Worm (Caenorhabditis elegans) whole organism, young adult: Measurements from ENCODE around the gene memi-3.

Source experiments
- C06A6.2 ChIP-seq: fragments of 200-800 bp; sonication (Bioruptor generic); conservative IDR thresholded peaks from 2 replicates; pipeline ENCODE4 v1.3.6; 2022; ENCODE audit warnings: missing genetic modification characterization, missing compliant biosample characterization
- D2030.7 ChIP-seq: fragments of 200-800 bp; sonication (Bioruptor generic); IDR thresholded peaks from 2 replicates; pipeline ENCODE4 v1.3.6; 2022; ENCODE audit warnings: missing genetic modification reagents, missing genetic modification characterization, missing compliant biosample characterization
- F33H1.4 ChIP-seq: fragments of 200-800 bp; sonication (Bioruptor generic); IDR thresholded peaks from 2 replicates; pipeline ENCODE4 v1.3.6; 2022; ENCODE audit warnings: missing genetic modification reagents, missing genetic modification characterization, missing compliant biosample characterization
- F39B2.1 ChIP-seq: fragments of 200-800 bp; sonication (Bioruptor generic); IDR thresholded peaks from 2 replicates; pipeline ENCODE4 v1.3.6; 2022; ENCODE audit warnings: missing genetic modification reagents, missing genetic modification characterization, missing compliant biosample characterization
- K11D2.4 ChIP-seq: fragments of 200-800 bp; sonication (Bioruptor generic); IDR thresholded peaks from 2 replicates; pipeline ENCODE4 v1.3.6; 2022; ENCODE audit warnings: missing genetic modification reagents, missing genetic modification characterization, missing compliant biosample characterization
- T07F8.4 ChIP-seq: sonication (generic microtip); optimal IDR thresholded peaks from 2 replicates; lab custom pipeline; 2016; ENCODE audit warnings: mild to moderate bottlenecking, missing genetic modification characterization, moderate library complexity, missing compliant biosample characterization
- Y79H2A.3 ChIP-seq: fragments of 200-800 bp; sonication (Bioruptor generic); conservative IDR thresholded peaks from 2 replicates; pipeline ENCODE4 v1.3.6; 2022; ENCODE audit warnings: missing genetic modification reagents, missing genetic modification characterization, missing compliant biosample characterization
- Y95B8A.8 ChIP-seq: fragments of 200-800 bp; sonication (Bioruptor generic); IDR thresholded peaks from 2 replicates; pipeline ENCODE4 v1.3.6; 2022; ENCODE audit warnings: missing genetic modification reagents, missing genetic modification characterization, missing compliant biosample characterization
- ama-1 ChIP-seq, 3 experiments: fragments of 150-350 bp in 1 of 3; sonication (generic microtip) in 2 of 3; optimal IDR thresholded peaks; 2 replicates each; lab custom pipeline; 2014 to 2018; ENCODE audit warnings: missing biosample characterization in 2 of 3, missing genetic modification characterization in 2 of 3, missing genetic modification reagents in 2 of 3
- attf-6 ChIP-seq: fragments of 200-800 bp; sonication (Bioruptor generic); IDR thresholded peaks from 2 replicates; pipeline ENCODE4 v1.3.6; 2022; ENCODE audit warnings: missing genetic modification reagents, missing genetic modification characterization, missing compliant biosample characterization
- cebp-1 ChIP-seq, 2 experiments: fragments of 200-800 bp in 1 of 2; sonication (Bioruptor generic) in 1 of 2; sonication (generic microtip) in 1 of 2; IDR thresholded peaks in 1 of 2; optimal IDR thresholded peaks in 1 of 2; 2 replicates each; pipeline versions ENCODE4 v1.3.6 to Lab custom; 2017 to 2022; ENCODE audit warnings: missing compliant biosample characterization in 2 of 2, missing genetic modification characterization in 2 of 2, mild to moderate bottlenecking in 1 of 2, missing genetic modification reagents in 1 of 2, moderate library complexity in 1 of 2
- cebp-2 ChIP-seq: fragments of 200-800 bp; sonication (Bioruptor generic); IDR thresholded peaks from 2 replicates; pipeline ENCODE4 v1.3.6; 2022; ENCODE audit warnings: missing genetic modification characterization, missing compliant biosample characterization
- ceh-58 ChIP-seq: fragments of 200-800 bp; sonication (Bioruptor generic); IDR thresholded peaks from 2 replicates; pipeline ENCODE4 v1.3.6; 2022; ENCODE audit warnings: missing genetic modification characterization, missing compliant biosample characterization
- ceh-91 ChIP-seq: fragments of 200-800 bp; sonication (Bioruptor generic); IDR thresholded peaks from 2 replicates; pipeline ENCODE4 v1.3.6; 2022; ENCODE audit warnings: missing genetic modification reagents, missing genetic modification characterization, missing compliant biosample characterization
- dpl-1 ChIP-seq: fragments of 150-350 bp; optimal IDR thresholded peaks from 2 replicates; lab custom pipeline; 2014; ENCODE audit warnings: missing biosample characterization, missing genetic modification reagents, missing genetic modification characterization
- efl-1 ChIP-seq: fragments of 150-350 bp; optimal IDR thresholded peaks from 2 replicates; lab custom pipeline; 2014; ENCODE audit warnings: missing biosample characterization, missing genetic modification reagents, missing genetic modification characterization
- egl-44 ChIP-seq: fragments of 200-800 bp; sonication (Bioruptor generic); IDR thresholded peaks from 2 replicates; pipeline ENCODE4 v1.3.6; 2022; ENCODE audit warnings: missing genetic modification reagents, missing genetic modification characterization, missing compliant biosample characterization
- fkh-3 ChIP-seq: sonication (generic microtip); optimal IDR thresholded peaks from 2 replicates; lab custom pipeline; 2016; ENCODE audit warnings: mild to moderate bottlenecking, missing genetic modification characterization, missing compliant biosample characterization
- him-1 ChIP-seq: sonication (generic microtip); optimal IDR thresholded peaks from 2 replicates; lab custom pipeline; 2016; ENCODE audit warnings: missing genotype, missing genetic modification reagents, missing genetic modification characterization, missing compliant biosample characterization
- hmg-1.2 ChIP-seq: fragments of 200-800 bp; sonication (Bioruptor generic); IDR thresholded peaks from 2 replicates; pipeline ENCODE4 v1.3.6; 2022; ENCODE audit warnings: missing genetic modification reagents, missing genetic modification characterization, missing compliant biosample characterization
- hmg-20 ChIP-seq: fragments of 200-800 bp; sonication (Bioruptor generic); IDR thresholded peaks from 2 replicates; pipeline ENCODE4 v1.3.6; 2022; ENCODE audit warnings: missing genetic modification reagents, missing genetic modification characterization, missing compliant biosample characterization
- hsf-1 ChIP-seq: fragments of 200-800 bp; sonication (Bioruptor generic); IDR thresholded peaks from 2 replicates; pipeline ENCODE4 v1.3.6; 2022; ENCODE audit warnings: missing genetic modification reagents, missing genetic modification characterization, missing compliant biosample characterization
- lag-1 ChIP-seq: fragments of 200-800 bp; sonication (Bioruptor generic); IDR thresholded peaks from 2 replicates; pipeline ENCODE4 v1.3.6; 2022; ENCODE audit warnings: missing genetic modification reagents, missing genetic modification characterization, missing compliant biosample characterization
- let-607 ChIP-seq, 2 experiments: fragments of 200-800 bp in 1 of 2; sonication (Bioruptor generic) in 1 of 2; sonication (generic microtip) in 1 of 2; optimal IDR thresholded peaks; 2 replicates each; lab custom pipeline; 2016 to 2018; ENCODE audit warnings: mild to moderate bottlenecking in 2 of 2, missing compliant biosample characterization in 2 of 2, missing genetic modification characterization in 2 of 2, moderate library complexity in 2 of 2, missing genotype in 1 of 2
- lsl-1 ChIP-seq: fragments of 200-800 bp; sonication (Bioruptor generic); optimal IDR thresholded peaks from 2 replicates; lab custom pipeline; 2018; ENCODE audit warnings: mild to moderate bottlenecking, missing genetic modification characterization, moderate library complexity, missing compliant biosample characterization
- madf-6 ChIP-seq: fragments of 200-800 bp; sonication (Bioruptor generic); IDR thresholded peaks from 2 replicates; pipeline ENCODE4 v1.3.6; 2022; ENCODE audit warnings: missing genetic modification reagents, missing genetic modification characterization, missing compliant biosample characterization
- madf-8 ChIP-seq: fragments of 200-800 bp; sonication (Bioruptor generic); conservative IDR thresholded peaks from 2 replicates; pipeline ENCODE4 v1.3.6; 2022; ENCODE audit warnings: missing genetic modification reagents, missing genetic modification characterization, missing compliant biosample characterization
- mcd-1 ChIP-seq: fragments of 200-800 bp; sonication (Bioruptor generic); IDR thresholded peaks from 2 replicates; pipeline ENCODE4 v1.3.6; 2022; ENCODE audit warnings: missing genetic modification reagents, missing genetic modification characterization, missing compliant biosample characterization
- mel-28 ChIP-seq: sonication (generic microtip); optimal IDR thresholded peaks from 2 replicates; lab custom pipeline; 2016; ENCODE audit warnings: borderline replicate concordance, mild to moderate bottlenecking, missing genetic modification characterization, missing compliant biosample characterization
- nfya-1 ChIP-seq: sonication (generic microtip); optimal IDR thresholded peaks from 2 replicates; lab custom pipeline; 2017; ENCODE audit warnings: antibody characterized with exemption, missing compliant biosample characterization, missing genetic modification characterization, borderline replicate concordance; ENCODE audit not compliant: insufficient read depth
- nfya-2 ChIP-seq: fragments of 200-800 bp; sonication (Bioruptor generic); IDR thresholded peaks from 2 replicates; pipeline ENCODE4 v1.3.6; 2022; ENCODE audit warnings: missing genetic modification reagents, missing genetic modification characterization, missing compliant biosample characterization
- nhr-179 ChIP-seq: sonication (generic microtip); optimal IDR thresholded peaks from 2 replicates; lab custom pipeline; 2016; ENCODE audit warnings: mild to moderate bottlenecking, missing genetic modification characterization, missing compliant biosample characterization
- nhr-27 ChIP-seq: fragments of 200-800 bp; sonication (Bioruptor generic); optimal IDR thresholded peaks from 2 replicates; lab custom pipeline; 2018; ENCODE audit warnings: mild to moderate bottlenecking, missing genetic modification characterization, moderate library complexity, missing compliant biosample characterization
- snpc-1.3 ChIP-seq: sonication (generic microtip); optimal IDR thresholded peaks from 2 replicates; lab custom pipeline; 2017; ENCODE audit warnings: missing genetic modification characterization, mild to moderate bottlenecking, missing compliant biosample characterization, antibody characterized with exemption, moderate library complexity, missing genotype, missing genetic modification reagents; ENCODE audit not compliant: insufficient read depth
- unc-130 ChIP-seq: sonication (generic microtip); optimal IDR thresholded peaks from 2 replicates; lab custom pipeline; 2016; ENCODE audit warnings: missing genetic modification reagents, missing genetic modification characterization, missing compliant biosample characterization
- xnd-1 ChIP-seq: sonication (generic microtip); optimal IDR thresholded peaks from 2 replicates; lab custom pipeline; 2016; ENCODE audit warnings: missing genotype, missing genetic modification reagents, missing genetic modification characterization, missing compliant biosample characterization
- zfh-2 ChIP-seq: fragments of 200-800 bp; sonication (Bioruptor generic); conservative IDR thresholded peaks from 2 replicates; pipeline ENCODE4 v1.3.6; 2022; ENCODE audit warnings: missing genetic modification reagents, missing genetic modification characterization, missing compliant biosample characterization
- ztf-28 ChIP-seq: fragments of 200-800 bp; sonication (Bioruptor generic); IDR thresholded peaks from 2 replicates; pipeline ENCODE4 v1.3.6; 2022; ENCODE audit warnings: missing genetic modification reagents, missing genetic modification characterization, missing compliant biosample characterization

memi-3 gene

ce11 chrIV:11416724-11417123 lies 13.6 kb upstream of the memi-3 start, which contains the start of gene F22B3.5:
F22B3.5 (minus strand) TSS chrIV:11416824.
- TF ChIP-seq mcd-1 (GFP tag; lab: Robert Waterston, UW): peak; percentile 59; the same call in 1 of the 2 replicates
- TF ChIP-seq, all 124 proteins: peak for 1; not testable (repeated sequence) for 123

- TF ChIP-seq mel-28 (tag; lab: Kevin White, UChicago) (no peak), ceh-58 (GFP tag; lab: Robert Waterston, UW) (no peak), F39B2.1 (GFP tag; lab: Robert Waterston, UW) (no peak), dpl-1 (no peak), cebp-1 (GFP tag; IDR thresholded peaks at IDR 0.05; lab: Robert Waterston, UW) (no peak), cebp-1 (tag; optimal IDR thresholded peaks at IDR 0.05; lab: Kevin White, UChicago) (no peak), nfya-1 (no peak), ama-1 (optimal IDR thresholded peaks at IDR 0.05; lab: Kevin White, UChicago) (no peak), ama-1 (GFP tag; optimal IDR thresholded peaks at IDR 0.05; lab: Kevin White, UChicago) (no peak), nhr-179 (tag; lab: Kevin White, UChicago) (no peak), C06A6.2 (GFP tag; lab: Robert Waterston, UW) (no peak), unc-130 (GFP tag; lab: Kevin White, UChicago) (no peak), xnd-1 (no peak), T07F8.4 (no peak), fkh-3 (tag; lab: Kevin White, UChicago) (no peak), K11D2.4 (GFP tag; lab: Robert Waterston, UW) (no peak), cebp-2 (GFP tag; lab: Robert Waterston, UW) (no peak), him-1 (tag; lab: Kevin White, UChicago) (no peak), nhr-27 (tag; lab: Kevin White, UChicago) (no peak), let-607 (tag; optimal IDR thresholded peaks at IDR 0.05; lab: Kevin White, UChicago) (no peak)
Observed at ce11 chrIV:11414920-11415319, 11.8 kb upstream of the memi-3 start, which contains the start of gene F22B3.10. F22B3.10 (minus strand) TSS chrIV:11415020.

- TF ChIP-seq zfh-2 (GFP tag; lab: Robert Waterston, UW) (no peak), dpl-1 (peak; percentile 25), snpc-1.3 (peak; percentile 10), fkh-3 (tag; lab: Kevin White, UChicago) (no peak), ama-1 (optimal IDR thresholded peaks at IDR 0.05; lab: Kevin White, UChicago) (no peak), ama-1 (GFP tag; optimal IDR thresholded peaks at IDR 0.05; lab: Kevin White, UChicago) (no peak), Y95B8A.8 (GFP tag; lab: Robert Waterston, UW) (no peak), lsl-1 (GFP tag; lab: Kevin White, UChicago) (peak; percentile 81), madf-8 (GFP tag; lab: Robert Waterston, UW) (peak; percentile 91), lag-1 (GFP tag; lab: Robert Waterston, UW) (no peak), efl-1 (GFP tag; lab: Kevin White, UChicago) (peak; percentile 72), F33H1.4 (GFP tag; lab: Robert Waterston, UW) (peak; percentile 66; the same call in 1 of the 2 replicates), madf-6 (GFP tag; lab: Robert Waterston, UW) (peak; percentile 96), xnd-1 (peak; percentile 73)
- TF ChIP-seq, all 124 proteins: peak for 8
Observed at ce11 chrIV:11410084-11410483, 6.9 kb upstream of the memi-3 start, which contains the start of gene gfat-2. gfat-2 (plus strand) TSS chrIV:11410228.

- TF ChIP-seq madf-8 (GFP tag; lab: Robert Waterston, UW) (peak; percentile 43), nfya-2 (GFP tag; lab: Robert Waterston, UW) (peak; percentile 82; the same call in 1 of the 2 replicates), D2030.7 (GFP tag; lab: Robert Waterston, UW) (peak; percentile 37), F39B2.1 (GFP tag; lab: Robert Waterston, UW) (peak; percentile 99), egl-44 (GFP tag; lab: Robert Waterston, UW) (peak; percentile 12; the same call in 1 of the 2 replicates), Y79H2A.3 (GFP tag; lab: Robert Waterston, UW) (peak; percentile 62; the same call in 1 of the 2 replicates), hmg-20 (GFP tag; lab: Robert Waterston, UW) (0 out of 2 replicates have a peak, but pooled peaks have one; percentile 9), madf-6 (GFP tag; lab: Robert Waterston, UW) (peak; percentile 81), hmg-1.2 (GFP tag; lab: Robert Waterston, UW) (peak; percentile 14; the same call in 1 of the 2 replicates), hsf-1 (GFP tag; lab: Robert Waterston, UW) (peak; percentile 61; the same call in 1 of the 2 replicates), ceh-91 (GFP tag; lab: Robert Waterston, UW) (peak; percentile 50), lsl-1 (GFP tag; lab: Kevin White, UChicago) (peak; percentile 25), ztf-28 (peak; percentile 29), attf-6 (GFP tag; lab: Robert Waterston, UW) (peak; percentile 35; the same call in 1 of the 2 replicates)
Observed at ce11 chrIV:11406744-11407690, 3.9 kb upstream of the memi-3 start, which contains the start of the genes his-63 and his-64. his-63 (minus strand) TSS chrIV:11406861. his-64 (plus strand) TSS chrIV:11407116.
